Comparison of ENCODE assay signal across 2 worm cellular contexts in the genomic region with DNA sequence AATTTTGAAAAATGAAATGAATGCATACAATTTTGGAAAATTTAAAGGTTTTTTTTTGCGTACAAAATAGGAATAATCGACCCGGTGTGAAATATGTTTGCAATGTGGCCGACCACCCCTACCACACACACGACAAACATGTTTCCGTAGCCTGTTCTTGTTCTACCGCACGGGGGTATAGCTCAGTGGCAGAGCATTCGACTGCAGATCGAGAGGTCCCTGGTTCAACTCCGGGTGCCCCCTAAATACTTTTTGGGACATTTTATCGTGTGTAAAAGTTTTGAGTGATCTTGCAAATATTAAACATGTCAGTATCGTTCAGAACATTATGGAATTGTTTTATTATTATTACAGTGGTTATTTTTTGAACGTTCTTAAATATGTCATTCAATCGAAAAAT.
A peak's percentile ranks its signal among the peaks of the same experiment; 100 is the strongest.
TF ChIP-seq lines count a peak whose summit lies in the region.

No protein-coding gene starts in this region.

TF ChIP-seq in whole organism, L1 larva, 84 proteins besides CTCF, POLR2A, EP300 and RAD21 (continued from another document):
- TF ChIP-seq mep-1 (tag; optimal IDR thresholded peaks at IDR 0.05; lab: Kevin White, UChicago), result peak; percentile 26
- no peak for TF ChIP-seq unc-98 (GFP tag; IDR thresholded peaks at IDR 0.05; lab: Robert Waterston, UW)
- TF ChIP-seq skn-1 (tag; optimal IDR thresholded peaks at IDR 0.05; lab: Kevin White, UChicago), result peak; percentile 19
- TF ChIP-seq ceh-90 (tag; optimal IDR thresholded peaks at IDR 0.05; lab: Kevin White, UChicago), result no peak
- peak; percentile 11 for TF ChIP-seq lir-3 (tag; optimal IDR thresholded peaks at IDR 0.05; lab: Kevin White, UChicago; ENCODE audit: poor library complexity)
- TF ChIP-seq nhr-84 (tag; optimal IDR thresholded peaks at IDR 0.05; lab: Kevin White, UChicago), result no peak
- peak; percentile 51 for TF ChIP-seq nhr-47 (tag; optimal IDR thresholded peaks at IDR 0.05; lab: Kevin White, UChicago)
- TF ChIP-seq tbx-2 (tag; optimal IDR thresholded peaks at IDR 0.05; lab: Kevin White, UChicago), result peak; percentile 24
- TF ChIP-seq nhr-71 (tag; optimal IDR thresholded peaks at IDR 0.05; lab: Kevin White, UChicago), result peak; percentile 50
- peak; percentile 41 for TF ChIP-seq snu-23 (GFP tag; optimal IDR thresholded peaks at IDR 0.05; lab: Kevin White, UChicago)
- TF ChIP-seq sup-37 (GFP tag; optimal IDR thresholded peaks at IDR 0.05; lab: Kevin White, UChicago), result no peak

TF ChIP-seq in whole organism, young adult, 124 proteins besides CTCF, POLR2A, EP300 and RAD21 (continued from another document):
- peak; percentile 81 for TF ChIP-seq snpc-4 (GFP tag; optimal IDR thresholded peaks at IDR 0.05; lab: Kevin White, UChicago)
- TF ChIP-seq snpc-4 (tag; optimal IDR thresholded peaks at IDR 0.05; lab: Kevin White, UChicago), result peak in 2 of 4 experiments; percentile 64 to 78
- TF ChIP-seq ceh-27 (GFP tag; optimal IDR thresholded peaks at IDR 0.05; lab: Kevin White, UChicago), result peak; percentile 49
- 0 out of 2 replicates have a peak, but pooled peaks have one; percentile 58 for TF ChIP-seq bed-1 (GFP tag; IDR thresholded peaks at IDR 0.05; lab: Robert Waterston, UW)
- no peak for TF ChIP-seq hsf-1 (GFP tag; IDR thresholded peaks at IDR 0.05; lab: Robert Waterston, UW)
- TF ChIP-seq ccch-3 (GFP tag; optimal IDR thresholded peaks at IDR 0.05; lab: Kevin White, UChicago), result no peak
- TF ChIP-seq unc-130 (GFP tag; optimal IDR thresholded peaks at IDR 0.05; lab: Kevin White, UChicago), result no peak
- TF ChIP-seq T26A5.8 (tag; optimal IDR thresholded peaks at IDR 0.05; lab: Kevin White, UChicago), result no peak
- TF ChIP-seq nhr-80 (tag; optimal IDR thresholded peaks at IDR 0.05; lab: Kevin White, UChicago), result no peak
- peak; percentile 58 for TF ChIP-seq zim-3 (tag; optimal IDR thresholded peaks at IDR 0.05; lab: Kevin White, UChicago)
- TF ChIP-seq ceh-91 (GFP tag; IDR thresholded peaks at IDR 0.05; lab: Robert Waterston, UW), result no peak
- TF ChIP-seq F10E7.11 (tag; optimal IDR thresholded peaks at IDR 0.05; lab: Kevin White, UChicago), result peak; percentile 37
- TF ChIP-seq Y53F4B.3 (GFP tag; IDR thresholded peaks at IDR 0.05; lab: Robert Waterston, UW), result no peak
- TF ChIP-seq B0261.1 (tag; optimal IDR thresholded peaks at IDR 0.05; lab: Kevin White, UChicago), result peak; percentile 88
- TF ChIP-seq F57C9.4 (tag; optimal IDR thresholded peaks at IDR 0.05; lab: Kevin White, UChicago), result no peak
- no peak for TF ChIP-seq unc-62 (GFP tag; optimal IDR thresholded peaks at IDR 0.05; lab: Kevin White, UChicago)
- TF ChIP-seq egl-18 (GFP tag; IDR thresholded peaks at IDR 0.05; lab: Robert Waterston, UW), result no peak
- TF ChIP-seq attf-6 (GFP tag; IDR thresholded peaks at IDR 0.05; lab: Robert Waterston, UW), result peak; percentile 50; the same call in 1 of the 2 replicates
- 0 out of 2 replicates have a peak, but pooled peaks have one; percentile 36 for TF ChIP-seq D2030.7 (GFP tag; IDR thresholded peaks at IDR 0.05; lab: Robert Waterston, UW)
- TF ChIP-seq gei-17 (GFP tag; optimal IDR thresholded peaks at IDR 0.05; lab: Kevin White, UChicago), result no peak
- peak; percentile 59 for TF ChIP-seq snpc-1.1 (tag; optimal IDR thresholded peaks at IDR 0.05; lab: Kevin White, UChicago; ENCODE audit: insufficient read depth)
- TF ChIP-seq madf-3 (GFP tag; IDR thresholded peaks at IDR 0.05; lab: Robert Waterston, UW), result peak; percentile 86
- peak; percentile 71 for TF ChIP-seq F23B12.7 (tag; optimal IDR thresholded peaks at IDR 0.05; lab: Kevin White, UChicago; ENCODE audit: insufficient read depth)
- TF ChIP-seq hmg-20 (GFP tag; IDR thresholded peaks at IDR 0.05; lab: Robert Waterston, UW), result peak; percentile 80
- no peak for TF ChIP-seq xnd-1 (tag; optimal IDR thresholded peaks at IDR 0.05; lab: Kevin White, UChicago)
- no peak for TF ChIP-seq bed-2 (GFP tag; IDR thresholded peaks at IDR 0.05; lab: Robert Waterston, UW)
- peak; percentile 15 for TF ChIP-seq F22D6.2 (tag; optimal IDR thresholded peaks at IDR 0.05; lab: Kevin White, UChicago)
- TF ChIP-seq Y79H2A.3 (GFP tag; conservative IDR thresholded peaks at IDR 0.05; lab: Robert Waterston, UW), result 0 out of 2 replicates have a peak, but pooled peaks have one; percentile 42
- no peak for TF ChIP-seq ama-1 (optimal IDR thresholded peaks at IDR 0.05; lab: Kevin White, UChicago)
- peak; percentile 34 to 64 for TF ChIP-seq ama-1 (GFP tag; optimal IDR thresholded peaks at IDR 0.05; lab: Kevin White, UChicago)
- no peak for TF ChIP-seq lin-54 (GFP tag; optimal IDR thresholded peaks at IDR 0.05; lab: Kevin White, UChicago)
- no peak for TF ChIP-seq K11D2.4 (GFP tag; IDR thresholded peaks at IDR 0.05; lab: Robert Waterston, UW)
- TF ChIP-seq lin-40 (tag; optimal IDR thresholded peaks at IDR 0.05; lab: Kevin White, UChicago), result peak; percentile 55
- peak; percentile 84 for TF ChIP-seq snpc-3.4 (tag; optimal IDR thresholded peaks at IDR 0.05; lab: Kevin White, UChicago)
- TF ChIP-seq somi-1 (GFP tag; optimal IDR thresholded peaks at IDR 0.05; lab: Kevin White, UChicago), result peak; percentile 9
- no peak for TF ChIP-seq sea-2 (GFP tag; IDR thresholded peaks at IDR 0.05; lab: Robert Waterston, UW)
- peak; percentile 69 for TF ChIP-seq mxl-1 (tag; optimal IDR thresholded peaks at IDR 0.05; lab: Kevin White, UChicago)
- no peak for TF ChIP-seq nfya-1 (tag; optimal IDR thresholded peaks at IDR 0.05; lab: Kevin White, UChicago; ENCODE audit: borderline replicate concordance, insufficient read depth)
- TF ChIP-seq hmg-1.2 (GFP tag; IDR thresholded peaks at IDR 0.05; lab: Robert Waterston, UW), result no peak; the same call in 1 of the 2 replicates
- TF ChIP-seq hlh-12 (tag; optimal IDR thresholded peaks at IDR 0.05; lab: Kevin White, UChicago), result peak; percentile 57
- peak; percentile 29; the same call in 1 of the 2 replicates for TF ChIP-seq Y67H2A.10 (GFP tag; conservative IDR thresholded peaks at IDR 0.05; lab: Robert Waterston, UW)
- peak; percentile 91 for TF ChIP-seq tbp1 (GFP tag; optimal IDR thresholded peaks at IDR 0.05; lab: Kevin White, UChicago)
- TF ChIP-seq ztf-18 (tag; optimal IDR thresholded peaks at IDR 0.05; lab: Kevin White, UChicago), result peak; percentile 67
- TF ChIP-seq B0035.1 (tag; optimal IDR thresholded peaks at IDR 0.05; lab: Kevin White, UChicago), result peak; percentile 31
- TF ChIP-seq F55B11.4 (tag; optimal IDR thresholded peaks at IDR 0.05; lab: Kevin White, UChicago; ENCODE audit: borderline replicate concordance, insufficient read depth), result no peak
- no peak for TF ChIP-seq dpl-1 (GFP tag; optimal IDR thresholded peaks at IDR 0.05; lab: Kevin White, UChicago)
- TF ChIP-seq let-607 (tag; optimal IDR thresholded peaks at IDR 0.05; lab: Kevin White, UChicago), result peak in 1 of 2 experiments; percentile 59
- no peak; the same call in 1 of the 2 replicates for TF ChIP-seq ekl-4 (GFP tag; IDR thresholded peaks at IDR 0.05; lab: Robert Waterston, UW)
- peak; percentile 35 for TF ChIP-seq atf-7 (tag; optimal IDR thresholded peaks at IDR 0.05; lab: Kevin White, UChicago)
- peak; percentile 83 for TF ChIP-seq repo-1 (tag; optimal IDR thresholded peaks at IDR 0.05; lab: Kevin White, UChicago)
- TF ChIP-seq rcor-1 (GFP tag; IDR thresholded peaks at IDR 0.05; lab: Robert Waterston, UW), result no peak
- TF ChIP-seq ztf-26 (tag; optimal IDR thresholded peaks at IDR 0.05; lab: Kevin White, UChicago), result peak; percentile 42
- no peak for TF ChIP-seq mel-28 (tag; optimal IDR thresholded peaks at IDR 0.05; lab: Kevin White, UChicago; ENCODE audit: borderline replicate concordance)
- TF ChIP-seq ztf-28 (GFP tag; IDR thresholded peaks at IDR 0.05; lab: Robert Waterston, UW), result 0 out of 2 replicates have a peak, but pooled peaks have one; percentile 79
- peak; percentile 77 for TF ChIP-seq pbrm-1 (GFP tag; IDR thresholded peaks at IDR 0.05; lab: Robert Waterston, UW)
- TF ChIP-seq cebp-1 (GFP tag; IDR thresholded peaks at IDR 0.05; lab: Robert Waterston, UW), result 0 out of 2 replicates have a peak, but pooled peaks have one; percentile 54
- TF ChIP-seq cebp-1 (tag; optimal IDR thresholded peaks at IDR 0.05; lab: Kevin White, UChicago), result no peak
- TF ChIP-seq mcd-1 (GFP tag; IDR thresholded peaks at IDR 0.05; lab: Robert Waterston, UW), result no peak; the same call in 1 of the 2 replicates
- TF ChIP-seq zfh-2 (GFP tag; conservative IDR thresholded peaks at IDR 0.05; lab: Robert Waterston, UW), result no peak; the same call in 1 of the 2 replicates
- TF ChIP-seq B0019.2 (GFP tag; conservative IDR thresholded peaks at IDR 0.05; lab: Robert Waterston, UW), result no peak
- TF ChIP-seq snpc-1.3 (tag; optimal IDR thresholded peaks at IDR 0.05; lab: Kevin White, UChicago; ENCODE audit: insufficient read depth), result peak; percentile 76
- TF ChIP-seq egrh-3 (GFP tag; IDR thresholded peaks at IDR 0.05; lab: Robert Waterston, UW), result no peak
- TF ChIP-seq hrde-1 (tag; optimal IDR thresholded peaks at IDR 0.05; lab: Kevin White, UChicago; ENCODE audit: borderline replicate concordance), result peak; percentile 55
- peak; percentile 3 for TF ChIP-seq mes-4 (tag; optimal IDR thresholded peaks at IDR 0.05; lab: Kevin White, UChicago)
- TF ChIP-seq K12H6.12 (tag; optimal IDR thresholded peaks at IDR 0.05; lab: Kevin White, UChicago), result no peak
- TF ChIP-seq C17E4.6 (GFP tag; IDR thresholded peaks at IDR 0.05; lab: Robert Waterston, UW), result no peak
- no peak for TF ChIP-seq F37B4.10 (GFP tag; IDR thresholded peaks at IDR 0.05; lab: Robert Waterston, UW)
- TF ChIP-seq die-1 (tag; optimal IDR thresholded peaks at IDR 0.05; lab: Kevin White, UChicago), result peak; percentile 87
- peak; percentile 19 for TF ChIP-seq nhr-179 (tag; optimal IDR thresholded peaks at IDR 0.05; lab: Kevin White, UChicago)
- no peak for TF ChIP-seq sdz-38 (tag; optimal IDR thresholded peaks at IDR 0.05; lab: Kevin White, UChicago)
- TF ChIP-seq Y56A3A.18 (GFP tag; IDR thresholded peaks at IDR 0.05; lab: Robert Waterston, UW), result no peak; the same call in 1 of the 2 replicates
- no peak for TF ChIP-seq lag-1 (GFP tag; IDR thresholded peaks at IDR 0.05; lab: Robert Waterston, UW)
- peak; percentile 46 for TF ChIP-seq T07F8.4 (tag; optimal IDR thresholded peaks at IDR 0.05; lab: Kevin White, UChicago)
- TF ChIP-seq attf-3 (GFP tag; conservative IDR thresholded peaks at IDR 0.05; lab: Robert Waterston, UW), result no peak
- peak; percentile 80 for TF ChIP-seq nhr-90 (tag; optimal IDR thresholded peaks at IDR 0.05; lab: Kevin White, UChicago)
- no peak for TF ChIP-seq ceh-79 (tag; optimal IDR thresholded peaks at IDR 0.05; lab: Kevin White, UChicago)
- no peak for TF ChIP-seq ztf-6 (GFP tag; IDR thresholded peaks at IDR 0.05; lab: Robert Waterston, UW)
- TF ChIP-seq him-1 (tag; optimal IDR thresholded peaks at IDR 0.05; lab: Kevin White, UChicago), result peak; percentile 83
- peak; percentile 63; the same call in 1 of the 2 replicates for TF ChIP-seq madf-6 (GFP tag; IDR thresholded peaks at IDR 0.05; lab: Robert Waterston, UW)
- peak; percentile 70 to 74 for TF ChIP-seq rec-8 (tag; optimal IDR thresholded peaks at IDR 0.05; lab: Kevin White, UChicago)
- TF ChIP-seq let-526 (GFP tag; IDR thresholded peaks at IDR 0.05; lab: Robert Waterston, UW), result no peak
- TF ChIP-seq ceh-40 (GFP tag; IDR thresholded peaks at IDR 0.05; lab: Robert Waterston, UW), result peak; percentile 92
- peak; percentile 74 for TF ChIP-seq F52B5.7 (tag; optimal IDR thresholded peaks at IDR 0.05; lab: Kevin White, UChicago)
- TF ChIP-seq akir-1 (GFP tag; optimal IDR thresholded peaks at IDR 0.05; lab: Kevin White, UChicago), result peak; percentile 65
- no peak for TF ChIP-seq tbx-9 (tag; optimal IDR thresholded peaks at IDR 0.05; lab: Kevin White, UChicago; ENCODE audit: borderline replicate concordance)
- no peak for TF ChIP-seq ceh-100 (GFP tag; IDR thresholded peaks at IDR 0.05; lab: Robert Waterston, UW)
- TF ChIP-seq rpc-1 (optimal IDR thresholded peaks at IDR 0.05; lab: Kevin White, UChicago), result peak; percentile 87
- TF ChIP-seq rpc-1 (tag; optimal IDR thresholded peaks at IDR 0.05; lab: Kevin White, UChicago), result peak; percentile 96
- no peak for TF ChIP-seq F39B2.1 (GFP tag; IDR thresholded peaks at IDR 0.05; lab: Robert Waterston, UW)
- peak; percentile 29 for TF ChIP-seq ets-4 (GFP tag; optimal IDR thresholded peaks at IDR 0.05; lab: Kevin White, UChicago)
- peak; percentile 95; the same call in 1 of the 2 replicates for TF ChIP-seq lin-26 (GFP tag; IDR thresholded peaks at IDR 0.05; lab: Robert Waterston, UW)
- TF ChIP-seq B0336.3 (GFP tag; IDR thresholded peaks at IDR 0.05; lab: Robert Waterston, UW), result no peak
- no peak; the same call in 1 of the 2 replicates for TF ChIP-seq lir-1 (GFP tag; conservative IDR thresholded peaks at IDR 0.05; lab: Robert Waterston, UW)
- TF ChIP-seq egl-44 (GFP tag; IDR thresholded peaks at IDR 0.05; lab: Robert Waterston, UW), result no peak; the same call in 1 of the 2 replicates
TF ChIP-seq in whole organism, young adult: peak in this region for 65.
